Worm (Caenorhabditis elegans) whole organism, L1 larva: ENCODE data around the gene cdgs-1.
A peak's percentile ranks its signal among the peaks of the same experiment; 100 is the strongest.

Source experiments
- Y116A8C.19 ChIP-seq: sonication (generic microtip); optimal IDR thresholded peaks from 2 replicates; lab custom pipeline; 2016; ENCODE audit warnings: missing compliant biosample characterization, missing genetic modification characterization, borderline replicate concordance
- lin-14 ChIP-seq: fragments of 200-800 bp; sonication (Bioruptor generic); optimal IDR thresholded peaks from 2 replicates; lab custom pipeline; 2018; ENCODE audit warnings: mild to moderate bottlenecking, missing genetic modification characterization, moderate library complexity, missing compliant biosample characterization
- lin-39 ChIP-seq: fragments of 150-350 bp; optimal IDR thresholded peaks from 2 replicates; lab custom pipeline; 2014; ENCODE audit warnings: missing biosample characterization, missing genetic modification reagents, missing genetic modification characterization
- lsy-2 ChIP-seq, 2 experiments: fragments of 150-350 bp; optimal IDR thresholded peaks; 2 replicates each; lab custom pipeline; 2014; ENCODE audit warnings: missing biosample characterization in 2 of 2, missing genetic modification characterization in 2 of 2
- nhr-20 ChIP-seq: sonication (generic microtip); optimal IDR thresholded peaks from 2 replicates; lab custom pipeline; 2016; ENCODE audit warnings: mild to moderate bottlenecking, missing genetic modification characterization, missing compliant biosample characterization
- unc-30 ChIP-seq: sonication (generic microtip); optimal IDR thresholded peaks from 2 replicates; lab custom pipeline; 2017; ENCODE audit warnings: missing biosample characterization, missing genetic modification characterization
- ztf-11 ChIP-seq, 2 experiments: sonication (generic microtip); optimal IDR thresholded peaks; 2 replicates each; lab custom pipeline; 2016 to 2017; ENCODE audit warnings: missing genetic modification characterization in 2 of 2, missing biosample characterization in 1 of 2, missing compliant biosample characterization in 1 of 2

DNA sequence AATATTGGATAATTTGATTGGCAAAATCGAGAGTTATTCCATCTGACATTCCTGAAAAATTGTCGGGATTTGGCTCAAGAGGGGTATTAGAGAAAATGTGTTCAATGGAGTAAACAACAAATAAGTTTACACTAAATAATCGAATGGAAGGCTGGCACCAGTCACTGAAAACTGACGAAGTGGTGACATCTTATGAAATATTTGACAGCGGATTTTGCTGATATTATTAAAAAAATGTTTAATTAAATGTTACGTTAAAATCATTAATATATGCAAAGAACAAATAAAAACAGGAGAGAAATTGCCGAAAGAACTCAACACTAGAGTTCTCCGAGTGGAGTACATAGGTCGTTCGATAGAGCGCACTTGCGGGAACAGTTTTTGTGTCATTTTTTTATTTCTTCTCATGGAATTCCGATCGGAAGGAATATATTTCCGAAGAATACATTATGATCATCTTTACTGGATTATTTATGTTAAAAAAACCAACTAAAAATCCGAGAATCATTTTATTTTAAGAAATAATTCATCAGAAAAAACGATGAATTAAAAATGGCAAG, 29.9 kb downstream of the cdgs-1 start, which contains the start of gene tag-322:
- TF ChIP-seq nhr-20 (tag; lab: Kevin White, UChicago), result peak; percentile 76
- peak in 1 of 2 experiments; percentile 30 for TF ChIP-seq ztf-11 (tag; optimal IDR thresholded peaks at IDR 0.05; lab: Kevin White, UChicago)
- TF ChIP-seq unc-30 (tag; lab: Kevin White, UChicago), result no peak
- TF ChIP-seq lsy-2 (tag; optimal IDR thresholded peaks at IDR 0.05; lab: Kevin White, UChicago), result peak; percentile 89 to 90
- TF ChIP-seq lin-39 (tag; lab: Kevin White, UChicago), result no peak
- TF ChIP-seq lin-14 (GFP tag; lab: Kevin White, UChicago), result peak; percentile 75
- TF ChIP-seq Y116A8C.19 (tag; lab: Kevin White, UChicago), result no peak
